Worm (Caenorhabditis elegans): ENCODE measurements around the gene F52H3.6.

DNA sequence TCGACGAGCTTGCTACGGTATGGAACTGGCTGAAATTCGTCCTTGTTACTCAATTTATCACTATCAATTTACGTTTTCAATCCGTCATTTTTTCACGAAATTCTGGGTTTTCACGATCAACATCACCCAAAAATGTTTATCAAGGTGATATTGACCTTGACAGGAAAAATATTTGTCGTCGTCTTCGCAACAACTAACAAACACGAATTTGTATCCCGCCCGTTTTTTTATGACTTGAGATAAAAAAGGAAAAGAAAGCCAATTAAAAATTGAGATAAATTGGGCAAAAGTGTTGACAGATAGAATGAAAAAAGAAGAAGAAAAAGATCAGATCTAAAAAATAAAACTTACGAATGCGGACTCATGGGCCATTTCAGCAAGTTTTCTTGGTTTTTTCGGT, 17.3 kb downstream of the F52H3.6 start:
- no peak for TF ChIP-seq unc-62 (GFP tag; optimal IDR thresholded peaks at IDR 0.05 in 1 of 2)
- no peak for TF ChIP-seq unc-62 (tag; optimal IDR thresholded peaks at IDR 0.05)
- no peak for TF ChIP-seq lin-15B (tag; optimal IDR thresholded peaks at IDR 0.05)
- TF ChIP-seq mes-2 (tag; optimal IDR thresholded peaks at IDR 0.05; ENCODE audit: poor library complexity, severe bottlenecking), result no peak
- TF ChIP-seq madf-9 (GFP tag; conservative IDR thresholded peaks at IDR 0.05), result no peak
- no peak for TF ChIP-seq daf-12 (tag; optimal IDR thresholded peaks at IDR 0.05)
- no peak for TF ChIP-seq spr-3 (GFP tag; optimal IDR thresholded peaks at IDR 0.05)
- TF ChIP-seq ama-1 (optimal IDR thresholded peaks at IDR 0.05), result no peak
- no peak for TF ChIP-seq ZK546.5 (tag; optimal IDR thresholded peaks at IDR 0.05)
- TF ChIP-seq lin-38 (GFP tag; IDR thresholded peaks at IDR 0.05), result no peak
- no peak for TF ChIP-seq ceh-82 (tag; optimal IDR thresholded peaks at IDR 0.05)
- no peak for TF ChIP-seq ztf-11 (tag; optimal IDR thresholded peaks at IDR 0.05)
